Fruit fly (Drosophila melanogaster): ENCODE results near the gene Tdh.
A peak's percentile ranks its signal among the peaks of the same experiment; 100 is the strongest.

Tdh gene

dm6 chr3L:20509121-20509934 is 42.6 kb downstream of the Tdh start (continued):
- TF ChIP-seq CG12391 (tag; optimal IDR thresholded peaks at IDR 0.05), result peak; percentile 84
- TF ChIP-seq hb (GFP tag; IDR thresholded peaks at IDR 0.05; ENCODE audit: partially characterized antibody), result no peak
- peak; percentile 76 for TF ChIP-seq bab2 (GFP tag; optimal IDR thresholded peaks at IDR 0.05)
- TF ChIP-seq CG1233 (GFP tag; optimal IDR thresholded peaks at IDR 0.05), result peak; percentile 79
- peak; percentile 89 for TF ChIP-seq CG10147 (GFP tag; optimal IDR thresholded peaks at IDR 0.05)
- TF ChIP-seq emc (GFP tag; optimal IDR thresholded peaks at IDR 0.05), result peak; percentile 55
- peak; percentile 33 for TF ChIP-seq CG2116 (GFP tag; optimal IDR thresholded peaks at IDR 0.05)
- TF ChIP-seq Atf3 (GFP tag; optimal IDR thresholded peaks at IDR 0.05), result peak; percentile 42
- TF ChIP-seq NC2β (GFP tag; optimal IDR thresholded peaks at IDR 0.05), result no peak
- TF ChIP-seq sens (GFP tag), result peak; percentile 97
- peak; percentile 78 for TF ChIP-seq CG14710 (tag; optimal IDR thresholded peaks at IDR 0.05)
- peak; percentile 56 for TF ChIP-seq CG5180 (GFP tag; optimal IDR thresholded peaks at IDR 0.05)
- peak; percentile 34 for TF ChIP-seq repo (GFP tag; optimal IDR thresholded peaks at IDR 0.05)
- TF ChIP-seq croc (GFP tag; conservative IDR thresholded peaks at IDR 0.05), result peak; percentile 21; the same call in 1 of the 3 replicates
- TF ChIP-seq bsh (GFP tag; optimal IDR thresholded peaks at IDR 0.05), result peak; percentile 69 to 82
- TF ChIP-seq Hey (tag; optimal IDR thresholded peaks at IDR 0.05), result no peak
- no peak for TF ChIP-seq CG7963 (GFP tag; IDR thresholded peaks at IDR 0.05; ENCODE audit: partially characterized antibody)
- TF ChIP-seq CG42726 (GFP tag; IDR thresholded peaks at IDR 0.05; ENCODE audit: partially characterized antibody), result no peak
- no peak for TF ChIP-seq toy (GFP tag; IDR thresholded peaks at IDR 0.05)
- no peak for TF ChIP-seq stc (GFP tag; IDR thresholded peaks at IDR 0.05)
- TF ChIP-seq Doc3 (GFP tag; IDR thresholded peaks at IDR 0.05; ENCODE audit: partially characterized antibody), result no peak
- TF ChIP-seq Vsx1 (GFP tag; optimal IDR thresholded peaks at IDR 0.05), result peak; percentile 58
- no peak for TF ChIP-seq tll (GFP tag; optimal IDR thresholded peaks at IDR 0.05)
- no peak for TF ChIP-seq Poxn (GFP tag; IDR thresholded peaks at IDR 0.05)
- no peak for TF ChIP-seq rib (GFP tag; IDR thresholded peaks at IDR 0.05)
- peak; percentile 75 for TF ChIP-seq CG9817 (tag; optimal IDR thresholded peaks at IDR 0.05)
- no peak for TF ChIP-seq CG8478 (optimal IDR thresholded peaks at IDR 0.05)
- no peak for TF ChIP-seq CG4360 (GFP tag; IDR thresholded peaks at IDR 0.05)
- peak; percentile 17 for TF ChIP-seq maf-S (GFP tag; optimal IDR thresholded peaks at IDR 0.05)
- TF ChIP-seq sisA (GFP tag; IDR thresholded peaks at IDR 0.05), result no peak; the same call in 1 of the 2 replicates
- peak; percentile 44; the same call in 1 of the 2 replicates for TF ChIP-seq crol (GFP tag; IDR thresholded peaks at IDR 0.05)
- peak; percentile 37 for TF ChIP-seq jumu (GFP tag; optimal IDR thresholded peaks at IDR 0.05)
- TF ChIP-seq ssp (GFP tag; IDR thresholded peaks at IDR 0.05), result no peak
- TF ChIP-seq Hmr (GFP tag; optimal IDR thresholded peaks at IDR 0.05), result peak; percentile 88
- TF ChIP-seq fu2 (GFP tag; optimal IDR thresholded peaks at IDR 0.05), result peak; percentile 58
- peak; percentile 58 to 84 for TF ChIP-seq Hr51 (GFP tag; optimal IDR thresholded peaks at IDR 0.05)
- no peak for TF ChIP-seq Ets97D (GFP tag; optimal IDR thresholded peaks at IDR 0.05)
- peak; percentile 10 for TF ChIP-seq CG4282 (GFP tag; optimal IDR thresholded peaks at IDR 0.05)
- TF ChIP-seq gfzf (GFP tag; optimal IDR thresholded peaks at IDR 0.05), result no peak
- no peak for TF ChIP-seq CG2129 (GFP tag; IDR thresholded peaks at IDR 0.05; ENCODE audit: partially characterized antibody)
- TF ChIP-seq cas (GFP tag; IDR thresholded peaks at IDR 0.05), result no peak
- TF ChIP-seq eve (GFP tag; optimal IDR thresholded peaks at IDR 0.05), result peak in 1 of 2 experiments; percentile 87
- peak; percentile 40 for TF ChIP-seq YL-1 (GFP tag; optimal IDR thresholded peaks at IDR 0.05)
- no peak for TF ChIP-seq CG12071 (GFP tag; optimal IDR thresholded peaks at IDR 0.05)
- TF ChIP-seq Chrac-16 (GFP tag; optimal IDR thresholded peaks at IDR 0.05), result peak; percentile 57
- TF ChIP-seq CG8944 (GFP tag; optimal IDR thresholded peaks at IDR 0.05), result peak; percentile 20
- no peak for TF ChIP-seq hkb (optimal IDR thresholded peaks at IDR 0.05)
- TF ChIP-seq hkb (GFP tag; IDR thresholded peaks at IDR 0.05), result peak; percentile 44; the same call in 1 of the 2 replicates
- TF ChIP-seq Lim3 (GFP tag; IDR thresholded peaks at IDR 0.05), result no peak
